Fruit fly (Drosophila melanogaster): ENCODE data around the gene CG16734.

CG16734 gene

dm6 chr3R:9229996-9230601, 24.8 kb upstream of the CG16734 start:
- TF ChIP-seq usp (GFP tag; optimal IDR thresholded peaks at IDR 0.05) (no peak), psq (optimal IDR thresholded peaks at IDR 0.05) (no peak), CG8478 (optimal IDR thresholded peaks at IDR 0.05) (no peak), pan (optimal IDR thresholded peaks at IDR 0.05) (no peak), Dll (optimal IDR thresholded peaks at IDR 0.05) (no peak), EcR (GFP tag; optimal IDR thresholded peaks at IDR 0.05) (no peak)

- TF ChIP-seq Dll (optimal IDR thresholded peaks at IDR 0.05) (no peak), pan (optimal IDR thresholded peaks at IDR 0.05) (no peak), usp (GFP tag; optimal IDR thresholded peaks at IDR 0.05) (no peak), EcR (GFP tag; optimal IDR thresholded peaks at IDR 0.05) (no peak), CG8478 (optimal IDR thresholded peaks at IDR 0.05) (no peak), psq (optimal IDR thresholded peaks at IDR 0.05) (no peak)
Measured at dm6 chr3R:9232346-9232745, 22.5 kb upstream of the CG16734 start.

dm6 chr3R:9233763-9234162, 21.1 kb upstream of the CG16734 start:
- TF ChIP-seq psq (optimal IDR thresholded peaks at IDR 0.05) (no peak), Dll (optimal IDR thresholded peaks at IDR 0.05) (no peak), pan (optimal IDR thresholded peaks at IDR 0.05) (no peak), EcR (GFP tag; optimal IDR thresholded peaks at IDR 0.05) (no peak), CG8478 (optimal IDR thresholded peaks at IDR 0.05) (no peak), usp (GFP tag; optimal IDR thresholded peaks at IDR 0.05) (no peak)

- TF ChIP-seq EcR (GFP tag; optimal IDR thresholded peaks at IDR 0.05) (no peak), CG8478 (optimal IDR thresholded peaks at IDR 0.05) (no peak), Dll (optimal IDR thresholded peaks at IDR 0.05) (no peak), psq (optimal IDR thresholded peaks at IDR 0.05) (no peak), pan (optimal IDR thresholded peaks at IDR 0.05) (no peak), usp (GFP tag; optimal IDR thresholded peaks at IDR 0.05) (no peak)
Measured at dm6 chr3R:9234756-9235255, 20.0 kb upstream of the CG16734 start.

- no peak for TF ChIP-seq EcR (GFP tag; optimal IDR thresholded peaks at IDR 0.05)
- TF ChIP-seq pan (optimal IDR thresholded peaks at IDR 0.05), result no peak
- TF ChIP-seq usp (GFP tag; optimal IDR thresholded peaks at IDR 0.05), result no peak
- no peak for TF ChIP-seq psq (optimal IDR thresholded peaks at IDR 0.05)
- no peak for TF ChIP-seq Dll (optimal IDR thresholded peaks at IDR 0.05)
- TF ChIP-seq CG8478 (optimal IDR thresholded peaks at IDR 0.05), result no peak
Measured at dm6 chr3R:9236070-9236492, 18.8 kb upstream of the CG16734 start.

- TF ChIP-seq Dll (optimal IDR thresholded peaks at IDR 0.05) (peak; percentile 93), pan (optimal IDR thresholded peaks at IDR 0.05) (no peak)
Measured at dm6 chr3R:9236883-9237267, 18.0 kb upstream of the CG16734 start.

dm6 chr3R:9237268-9238091, 17.4 kb upstream of the CG16734 start, which contains the start of gene pum:
TSS of gene pum (minus strand) at chr3R:9237682.
- no peak for TF ChIP-seq CG8478 (optimal IDR thresholded peaks at IDR 0.05)
- no peak for TF ChIP-seq psq (optimal IDR thresholded peaks at IDR 0.05)
- TF ChIP-seq EcR (GFP tag; optimal IDR thresholded peaks at IDR 0.05), result no peak
- no peak for TF ChIP-seq usp (GFP tag; optimal IDR thresholded peaks at IDR 0.05)
- TF ChIP-seq pan (optimal IDR thresholded peaks at IDR 0.05), result no peak
- TF ChIP-seq Dll (optimal IDR thresholded peaks at IDR 0.05), result no peak

- TF ChIP-seq usp (GFP tag; optimal IDR thresholded peaks at IDR 0.05) (no peak), psq (optimal IDR thresholded peaks at IDR 0.05) (no peak), pan (optimal IDR thresholded peaks at IDR 0.05) (no peak), EcR (GFP tag; optimal IDR thresholded peaks at IDR 0.05) (no peak), CG8478 (optimal IDR thresholded peaks at IDR 0.05) (no peak), Dll (optimal IDR thresholded peaks at IDR 0.05) (no peak)
Measured at dm6 chr3R:9239941-9240400, 14.9 kb upstream of the CG16734 start.

- no peak for TF ChIP-seq pan (optimal IDR thresholded peaks at IDR 0.05)
Measured at dm6 chr3R:9240554-9240953, 14.3 kb upstream of the CG16734 start, which contains the start of gene D1. TSS of gene D1 (minus strand) at chr3R:9240654.

dm6 chr3R:9245576-9246200, 9.2 kb upstream of the CG16734 start, which contains the start of gene Vps15:
TSS of gene Vps15 (minus strand) at chr3R:9245869.
- TF ChIP-seq usp (GFP tag; optimal IDR thresholded peaks at IDR 0.05) (no peak), pan (optimal IDR thresholded peaks at IDR 0.05) (no peak), CG8478 (optimal IDR thresholded peaks at IDR 0.05) (no peak), Dll (optimal IDR thresholded peaks at IDR 0.05) (no peak), EcR (GFP tag; optimal IDR thresholded peaks at IDR 0.05) (no peak), psq (optimal IDR thresholded peaks at IDR 0.05) (no peak)

dm6 chr3R:9246366-9246765, 8.5 kb upstream of the CG16734 start, which contains the start of gene CG8420:
TSS of gene CG8420 (plus strand) at chr3R:9246649.
- no peak for TF ChIP-seq pan (optimal IDR thresholded peaks at IDR 0.05)
- no peak for TF ChIP-seq EcR (GFP tag; optimal IDR thresholded peaks at IDR 0.05)
- TF ChIP-seq psq (optimal IDR thresholded peaks at IDR 0.05), result no peak
- no peak for TF ChIP-seq usp (GFP tag; optimal IDR thresholded peaks at IDR 0.05)
- no peak for TF ChIP-seq Dll (optimal IDR thresholded peaks at IDR 0.05)
- TF ChIP-seq CG8478 (optimal IDR thresholded peaks at IDR 0.05), result no peak

All from whole organism.